Fruit fly (Drosophila melanogaster): Measurements from ENCODE around the gene CG18789.

CG18789 gene

dm6 chr2L:12028808-12029207 is 33.6 kb upstream of the CG18789 start:
- TF ChIP-seq CG1620 (GFP tag; optimal IDR thresholded peaks at IDR 0.05): no peak
- TF ChIP-seq CG7045 (GFP tag; optimal IDR thresholded peaks at IDR 0.05): no peak
- no peak for TF ChIP-seq CG14711 (tag; optimal IDR thresholded peaks at IDR 0.05)
- TF ChIP-seq CG5204 (GFP tag; optimal IDR thresholded peaks at IDR 0.05): no peak
- TF ChIP-seq Mnt (GFP tag; optimal IDR thresholded peaks at IDR 0.05): no peak
- TF ChIP-seq toe (GFP tag; optimal IDR thresholded peaks at IDR 0.05): no peak
- no peak for TF ChIP-seq pad (GFP tag; optimal IDR thresholded peaks at IDR 0.05)
- no peak for TF ChIP-seq kay (GFP tag; ENCODE audit: borderline replicate concordance)
- TF ChIP-seq cnc (optimal IDR thresholded peaks at IDR 0.05): no peak
- no peak for TF ChIP-seq Clk (GFP tag; optimal IDR thresholded peaks at IDR 0.05)
- no peak for TF ChIP-seq cic (GFP tag; optimal IDR thresholded peaks at IDR 0.05)
- no peak for TF ChIP-seq bab1 (GFP tag; optimal IDR thresholded peaks at IDR 0.05)
- no peak for TF ChIP-seq CG12768 (GFP tag; optimal IDR thresholded peaks at IDR 0.05)
- no peak for TF ChIP-seq Crg-1 (GFP tag; optimal IDR thresholded peaks at IDR 0.05)
- no peak for TF ChIP-seq ovo (GFP tag; optimal IDR thresholded peaks at IDR 0.05)
- no peak for TF ChIP-seq tj (GFP tag; optimal IDR thresholded peaks at IDR 0.05)
- no peak for TF ChIP-seq CG11617 (GFP tag; optimal IDR thresholded peaks at IDR 0.05)
- TF ChIP-seq Hr96 (GFP tag; optimal IDR thresholded peaks at IDR 0.05): no peak

- no peak for TF ChIP-seq CG33017 (tag; optimal IDR thresholded peaks at IDR 0.05)
- TF ChIP-seq CG14711 (tag; optimal IDR thresholded peaks at IDR 0.05): no peak
- TF ChIP-seq CG7045 (GFP tag; optimal IDR thresholded peaks at IDR 0.05): no peak
- no peak for TF ChIP-seq pad (GFP tag; optimal IDR thresholded peaks at IDR 0.05)
- no peak for TF ChIP-seq CG7101 (tag; optimal IDR thresholded peaks at IDR 0.05)
- no peak for TF ChIP-seq CG12768 (GFP tag; optimal IDR thresholded peaks at IDR 0.05)
- no peak for TF ChIP-seq ovo (GFP tag; optimal IDR thresholded peaks at IDR 0.05)
- no peak for TF ChIP-seq cic (GFP tag; optimal IDR thresholded peaks at IDR 0.05)
- TF ChIP-seq Crg-1 (GFP tag; optimal IDR thresholded peaks at IDR 0.05): no peak
- no peak for TF ChIP-seq CG1620 (GFP tag; optimal IDR thresholded peaks at IDR 0.05)
- TF ChIP-seq toe (GFP tag; optimal IDR thresholded peaks at IDR 0.05): no peak
- TF ChIP-seq cnc (optimal IDR thresholded peaks at IDR 0.05): no peak
- no peak for TF ChIP-seq tj (GFP tag; optimal IDR thresholded peaks at IDR 0.05)
- no peak for TF ChIP-seq Mnt (GFP tag; optimal IDR thresholded peaks at IDR 0.05)
Measured at dm6 chr2L:12028102-12028501, 32.9 kb upstream of the CG18789 start.

dm6 chr2L:12027435-12027834 is 32.2 kb upstream of the CG18789 start, which contains the start of gene dmGlut:
Gene dmGlut (plus strand): TSS chr2L:12027438.
- TF ChIP-seq toe (GFP tag; optimal IDR thresholded peaks at IDR 0.05) (no peak), CG33017 (tag; optimal IDR thresholded peaks at IDR 0.05) (no peak), ovo (GFP tag; optimal IDR thresholded peaks at IDR 0.05) (no peak), Mnt (GFP tag; optimal IDR thresholded peaks at IDR 0.05) (no peak), CG7101 (tag; optimal IDR thresholded peaks at IDR 0.05) (no peak), pad (GFP tag; optimal IDR thresholded peaks at IDR 0.05) (peak; percentile 93), tj (GFP tag; optimal IDR thresholded peaks at IDR 0.05) (no peak), CG7045 (GFP tag; optimal IDR thresholded peaks at IDR 0.05) (no peak), Hr96 (GFP tag; optimal IDR thresholded peaks at IDR 0.05) (no peak)

dm6 chr2L:12026458-12027431 is 31.5 kb upstream of the CG18789 start:
- TF ChIP-seq CG5204 (GFP tag; optimal IDR thresholded peaks at IDR 0.05) (peak; percentile 39), CG11617 (GFP tag; optimal IDR thresholded peaks at IDR 0.05) (peak; percentile 46), CG33017 (tag; optimal IDR thresholded peaks at IDR 0.05) (no peak), cic (GFP tag; optimal IDR thresholded peaks at IDR 0.05) (peak; percentile 3)

dm6 chr2L:12025505-12025904 is 30.3 kb upstream of the CG18789 start:
- TF ChIP-seq CG12768 (GFP tag; optimal IDR thresholded peaks at IDR 0.05) (peak; percentile 6), ovo (GFP tag; optimal IDR thresholded peaks at IDR 0.05) (peak; percentile 12), toe (GFP tag; optimal IDR thresholded peaks at IDR 0.05) (no peak), kay (GFP tag; ENCODE audit: borderline replicate concordance) (peak; percentile 49)

- TF ChIP-seq kay (GFP tag; ENCODE audit: borderline replicate concordance): no peak
- no peak for TF ChIP-seq Hr96 (GFP tag; optimal IDR thresholded peaks at IDR 0.05)
- no peak for TF ChIP-seq CG33017 (tag; optimal IDR thresholded peaks at IDR 0.05)
- TF ChIP-seq CG1620 (GFP tag; optimal IDR thresholded peaks at IDR 0.05): no peak
Measured at dm6 chr2L:12024104-12024503, 28.9 kb upstream of the CG18789 start.

- TF ChIP-seq Hr96 (GFP tag; optimal IDR thresholded peaks at IDR 0.05) (no peak), CG11617 (GFP tag; optimal IDR thresholded peaks at IDR 0.05) (peak; percentile 58), CG7045 (GFP tag; optimal IDR thresholded peaks at IDR 0.05) (peak; percentile 22), toe (GFP tag; optimal IDR thresholded peaks at IDR 0.05) (no peak), bab1 (GFP tag; optimal IDR thresholded peaks at IDR 0.05) (no peak), Clk (GFP tag; optimal IDR thresholded peaks at IDR 0.05) (no peak), Crg-1 (GFP tag; optimal IDR thresholded peaks at IDR 0.05) (peak; percentile 77), CG12768 (GFP tag; optimal IDR thresholded peaks at IDR 0.05) (no peak), ovo (GFP tag; optimal IDR thresholded peaks at IDR 0.05) (peak; percentile 66), pad (GFP tag; optimal IDR thresholded peaks at IDR 0.05) (no peak), tj (GFP tag; optimal IDR thresholded peaks at IDR 0.05) (no peak), CG33017 (tag; optimal IDR thresholded peaks at IDR 0.05) (peak; percentile 8), CG7101 (tag; optimal IDR thresholded peaks at IDR 0.05) (peak; percentile 79), CG1620 (GFP tag; optimal IDR thresholded peaks at IDR 0.05) (peak; percentile 38), cic (GFP tag; optimal IDR thresholded peaks at IDR 0.05) (peak; percentile 1), CG14711 (tag; optimal IDR thresholded peaks at IDR 0.05) (no peak), CG5204 (GFP tag; optimal IDR thresholded peaks at IDR 0.05) (no peak), kay (GFP tag; ENCODE audit: borderline replicate concordance) (peak; percentile 63), cnc (optimal IDR thresholded peaks at IDR 0.05) (no peak), Mnt (GFP tag; optimal IDR thresholded peaks at IDR 0.05) (peak; percentile 63)
Measured at dm6 chr2L:12021193-12021592, 26.0 kb upstream of the CG18789 start.
